Worm (Caenorhabditis elegans): ENCODE results near the gene F10E7.5.

DNA sequence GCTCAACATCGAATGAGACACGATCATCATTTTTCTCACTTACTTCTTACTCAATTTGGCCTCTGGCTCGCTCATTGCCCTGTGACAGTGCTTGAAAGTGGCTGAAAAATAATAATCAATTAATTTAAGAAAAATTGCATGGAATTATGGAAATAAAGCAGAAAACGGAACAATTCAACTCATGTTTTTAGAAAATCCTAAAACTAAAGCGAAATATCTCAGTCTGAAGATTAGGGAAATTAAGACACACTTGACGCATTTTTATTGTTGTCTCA, 39.5 kb upstream of the F10E7.5 start, which contains the start of gene kars-1:
- TF ChIP-seq dao-5 (tag; optimal IDR thresholded peaks at IDR 0.05) (no peak), W03F9.2 (tag; optimal IDR thresholded peaks at IDR 0.05) (no peak)

Measured in whole organism, L4/young adult.